Worm (Caenorhabditis elegans) whole organism, L1 larva: ENCODE measurements around the gene K09E4.1.

Source experiments
- C04F5.9 ChIP-seq: sonication (generic microtip); optimal IDR thresholded peaks from 2 replicates; lab custom pipeline; 2016; ENCODE audit warnings: missing genetic modification characterization, missing compliant biosample characterization
- F16B12.6 ChIP-seq: fragments of 150-350 bp; optimal IDR thresholded peaks from 2 replicates; lab custom pipeline; 2014; ENCODE audit warnings: missing biosample characterization, missing genetic modification characterization
- aly-2 ChIP-seq: fragments of 150-350 bp; optimal IDR thresholded peaks from 2 replicates; lab custom pipeline; 2014; ENCODE audit warnings: missing biosample characterization, missing genetic modification characterization
- blmp-1 ChIP-seq: fragments of 150-350 bp; optimal IDR thresholded peaks from 2 replicates; lab custom pipeline; 2014; ENCODE audit warnings: missing biosample characterization, missing genetic modification characterization
- ceh-8 ChIP-seq: fragments of 200-800 bp; sonication (Bioruptor generic); optimal IDR thresholded peaks from 2 replicates; lab custom pipeline; 2018; ENCODE audit warnings: mild to moderate bottlenecking, missing genetic modification characterization, moderate library complexity, missing compliant biosample characterization
- ceh-82 ChIP-seq, 3 experiments: fragments of 150-350 bp in 1 of 3; sonication (generic microtip) in 2 of 3; optimal IDR thresholded peaks; 2 replicates each; lab custom pipeline; 2014 to 2017; ENCODE audit warnings: missing biosample characterization in 3 of 3, missing genetic modification characterization in 3 of 3
- ceh-88 ChIP-seq: fragments of 200-800 bp; sonication (Bioruptor generic); IDR thresholded peaks from 2 replicates; pipeline ENCODE4 v1.3.6; 2022; ENCODE audit warnings: missing genetic modification characterization, missing compliant biosample characterization
- dpl-1 ChIP-seq, 3 experiments: fragments of 150-350 bp in 2 of 3; sonication (generic microtip) in 1 of 3; optimal IDR thresholded peaks; 2 replicates each; lab custom pipeline; 2014 to 2017; ENCODE audit warnings: missing biosample characterization in 3 of 3, missing genetic modification characterization in 3 of 3, missing genetic modification reagents in 3 of 3
- dsc-1 ChIP-seq: sonication (generic microtip); optimal IDR thresholded peaks from 2 replicates; lab custom pipeline; 2016; ENCODE audit warnings: mild to moderate bottlenecking, missing genetic modification characterization, missing compliant biosample characterization
- efl-1 ChIP-seq, 4 experiments: fragments of 150-350 bp; optimal IDR thresholded peaks in 3 of 4; peaks in 1 of 4; 1 replicate in 1 of 4; 2 replicates in 3 of 4; lab custom pipeline; 2014; ENCODE audit warnings: missing biosample characterization in 2 of 4, missing genetic modification characterization in 2 of 4, missing genetic modification reagents in 2 of 4
- elt-3 ChIP-seq, 6 experiments: fragments of 150-350 bp in 1 of 6; sonication (generic microtip); optimal IDR thresholded peaks; 2 replicates each; lab custom pipeline; 2017 to 2018; ENCODE audit warnings: missing biosample characterization in 6 of 6, missing genetic modification characterization in 6 of 6, inconsistent platforms in 1 of 6
- fkh-4 ChIP-seq: sonication (generic microtip); optimal IDR thresholded peaks from 2 replicates; lab custom pipeline; 2016; ENCODE audit warnings: missing compliant biosample characterization, missing genetic modification characterization, borderline replicate concordance
- isw-1 ChIP-seq: fragments of 200-800 bp; sonication (Bioruptor generic); IDR thresholded peaks from 2 replicates; pipeline ENCODE4 v1.3.6; 2022; ENCODE audit warnings: missing genetic modification characterization, missing compliant biosample characterization
- lin-35 ChIP-seq, 2 experiments: fragments of 150-350 bp; optimal IDR thresholded peaks; 2 replicates each; lab custom pipeline; 2014; ENCODE audit warnings: missing biosample characterization in 2 of 2, missing genetic modification characterization in 2 of 2, missing genetic modification reagents in 2 of 2
- lin-39 ChIP-seq: fragments of 150-350 bp; optimal IDR thresholded peaks from 2 replicates; lab custom pipeline; 2014; ENCODE audit warnings: missing biosample characterization, missing genetic modification reagents, missing genetic modification characterization
- lir-3 ChIP-seq: sonication (generic microtip); optimal IDR thresholded peaks from 2 replicates; lab custom pipeline; 2016; ENCODE audit warnings: mild to moderate bottlenecking, missing genetic modification characterization, moderate library complexity, missing compliant biosample characterization; ENCODE audit not compliant: poor library complexity
- lsy-2 ChIP-seq, 2 experiments: fragments of 150-350 bp; optimal IDR thresholded peaks; 2 replicates each; lab custom pipeline; 2014; ENCODE audit warnings: missing biosample characterization in 2 of 2, missing genetic modification characterization in 2 of 2
- mab-9 ChIP-seq: fragments of 200-800 bp; sonication (Bioruptor generic); IDR thresholded peaks from 2 replicates; pipeline ENCODE4 v1.3.6; 2022; ENCODE audit warnings: missing genetic modification reagents, missing genetic modification characterization, missing compliant biosample characterization
- mep-1 ChIP-seq: fragments of 150-350 bp; optimal IDR thresholded peaks from 2 replicates; lab custom pipeline; 2014; ENCODE audit warnings: missing biosample characterization, missing genetic modification characterization
- nhr-11 ChIP-seq: fragments of 150-350 bp; optimal IDR thresholded peaks from 2 replicates; lab custom pipeline; 2014; ENCODE audit warnings: missing biosample characterization, missing genetic modification characterization
- nhr-19 ChIP-seq: fragments of 200-800 bp; sonication (Bioruptor generic); conservative IDR thresholded peaks from 2 replicates; pipeline ENCODE4 v1.3.6; 2022; ENCODE audit warnings: missing genetic modification characterization, missing compliant biosample characterization
- nhr-20 ChIP-seq: sonication (generic microtip); optimal IDR thresholded peaks from 2 replicates; lab custom pipeline; 2016; ENCODE audit warnings: mild to moderate bottlenecking, missing genetic modification characterization, missing compliant biosample characterization
- nhr-47 ChIP-seq: sonication (generic microtip); optimal IDR thresholded peaks from 2 replicates; lab custom pipeline; 2016; ENCODE audit warnings: mild to moderate bottlenecking, missing genetic modification characterization, moderate library complexity, missing compliant biosample characterization
- nhr-71 ChIP-seq: sonication (generic microtip); optimal IDR thresholded peaks from 2 replicates; lab custom pipeline; 2016; ENCODE audit warnings: mild to moderate bottlenecking, missing genetic modification characterization, moderate library complexity, missing compliant biosample characterization
- nhr-77 ChIP-seq: fragments of 150-350 bp; optimal IDR thresholded peaks from 2 replicates; lab custom pipeline; 2014; ENCODE audit warnings: missing biosample characterization, missing genetic modification characterization
- nhr-84 ChIP-seq: sonication (generic microtip); optimal IDR thresholded peaks from 2 replicates; lab custom pipeline; 2017; ENCODE audit warnings: missing biosample characterization, missing genetic modification characterization
- nhr-85 ChIP-seq: sonication (generic microtip); peaks from one replicate; lab custom pipeline; 2016; ENCODE audit warnings: missing genetic modification characterization, inconsistent platforms, missing compliant biosample characterization
- nhr-90 ChIP-seq: sonication (generic microtip); optimal IDR thresholded peaks from 2 replicates; lab custom pipeline; 2016; ENCODE audit warnings: mild to moderate bottlenecking, missing genetic modification characterization, missing compliant biosample characterization; ENCODE audit not compliant: poor library complexity
- pqm-1 ChIP-seq: sonication (generic microtip); optimal IDR thresholded peaks from 3 replicates; lab custom pipeline; 2017; ENCODE audit warnings: missing biosample characterization, missing genetic modification characterization
- rnt-1 ChIP-seq: sonication (generic microtip); optimal IDR thresholded peaks from 2 replicates; lab custom pipeline; 2016; ENCODE audit warnings: mild to moderate bottlenecking, missing genetic modification characterization, moderate library complexity, missing compliant biosample characterization
- snu-23 ChIP-seq: sonication (generic microtip); optimal IDR thresholded peaks from 2 replicates; lab custom pipeline; 2016; ENCODE audit warnings: missing genetic modification characterization, missing compliant biosample characterization
- swsn-7 ChIP-seq: sonication (generic microtip); optimal IDR thresholded peaks from 2 replicates; lab custom pipeline; 2016; ENCODE audit warnings: missing genetic modification characterization, missing compliant biosample characterization
- tbx-2 ChIP-seq: sonication (generic microtip); optimal IDR thresholded peaks from 2 replicates; lab custom pipeline; 2016; ENCODE audit warnings: missing genetic modification characterization, missing compliant biosample characterization
- unc-30 ChIP-seq: sonication (generic microtip); optimal IDR thresholded peaks from 2 replicates; lab custom pipeline; 2017; ENCODE audit warnings: missing biosample characterization, missing genetic modification characterization
- unc-86 ChIP-seq: sonication (generic microtip); optimal IDR thresholded peaks from 2 replicates; lab custom pipeline; 2016; ENCODE audit warnings: missing genetic modification characterization, missing compliant biosample characterization
- xbp-1 ChIP-seq: sonication (generic microtip); optimal IDR thresholded peaks from 2 replicates; lab custom pipeline; 2016; ENCODE audit warnings: missing genetic modification characterization, missing compliant biosample characterization
- zag-1 ChIP-seq: fragments of 150-350 bp; optimal IDR thresholded peaks from 2 replicates; lab custom pipeline; 2014; ENCODE audit warnings: missing biosample characterization, missing genetic modification characterization
- ztf-11 ChIP-seq, 2 experiments: sonication (generic microtip); optimal IDR thresholded peaks; 2 replicates each; lab custom pipeline; 2016 to 2017; ENCODE audit warnings: missing genetic modification characterization in 2 of 2, missing biosample characterization in 1 of 2, missing compliant biosample characterization in 1 of 2

The K09E4.1 gene

DNA sequence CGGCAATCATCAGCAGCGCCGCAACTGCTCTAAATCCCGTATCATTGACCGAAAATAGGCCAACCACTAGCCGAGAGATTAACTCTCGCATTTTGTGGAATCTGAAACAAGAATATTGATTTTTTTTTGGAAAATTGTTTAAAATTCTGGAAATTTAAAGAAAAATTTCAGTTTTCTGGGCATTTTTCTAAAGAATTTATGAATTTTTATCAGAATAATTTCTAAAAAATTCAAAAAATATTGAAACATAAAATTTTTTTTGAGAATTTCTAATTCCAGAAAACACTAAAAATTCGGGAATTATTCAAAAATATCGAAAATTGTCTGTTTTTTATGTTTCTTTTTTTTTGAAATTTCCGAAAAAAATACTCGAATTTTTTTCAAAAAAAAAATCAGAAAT lies 4.9 kb upstream of the K09E4.1 start, which contains the start of gene algn-3 (continued):
- no peak for TF ChIP-seq xbp-1 (tag; lab: Kevin White, UChicago)
- TF ChIP-seq ztf-11 (tag; optimal IDR thresholded peaks at IDR 0.05; lab: Kevin White, UChicago): no peak
- TF ChIP-seq, all 84 proteins: peak for 0

DNA sequence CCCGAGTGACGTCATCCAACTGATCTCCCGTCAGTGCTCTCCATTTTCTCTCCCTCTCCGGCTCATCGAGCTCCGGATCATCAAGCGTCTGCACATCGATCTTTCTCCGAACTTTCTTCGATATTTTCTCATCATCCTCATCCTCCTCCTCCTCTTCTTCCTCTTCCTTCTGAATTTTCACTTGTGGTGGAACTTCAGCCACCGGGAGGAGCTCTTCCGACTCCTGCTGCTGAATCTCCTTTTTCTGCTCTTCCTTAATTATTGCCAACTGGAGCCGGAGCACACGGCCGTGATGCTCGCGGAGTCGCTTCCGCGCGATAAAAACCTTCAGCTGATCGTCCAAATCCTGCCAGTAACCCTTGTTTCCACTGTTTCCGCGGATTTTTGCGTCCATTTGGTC lies 1.3 kb upstream of the K09E4.1 start:
- TF ChIP-seq blmp-1 (tag; lab: Kevin White, UChicago): no peak
- no peak for TF ChIP-seq nhr-90 (tag; lab: Kevin White, UChicago)
- TF ChIP-seq dsc-1 (tag; lab: Kevin White, UChicago): no peak
- TF ChIP-seq aly-2 (tag; lab: Kevin White, UChicago): no peak
- TF ChIP-seq unc-30: no peak
- no peak for TF ChIP-seq fkh-4
- TF ChIP-seq zag-1 (tag; lab: Kevin White, UChicago): no peak
- TF ChIP-seq lir-3 (tag; lab: Kevin White, UChicago): no peak
- TF ChIP-seq unc-86: no peak
- no peak for TF ChIP-seq nhr-84
- TF ChIP-seq ztf-11 (tag; optimal IDR thresholded peaks at IDR 0.05; lab: Kevin White, UChicago): no peak
- no peak for TF ChIP-seq lin-39 (tag; lab: Kevin White, UChicago)
- TF ChIP-seq nhr-11: no peak
- TF ChIP-seq C04F5.9 (tag; lab: Kevin White, UChicago): no peak
- no peak for TF ChIP-seq lsy-2 (tag; optimal IDR thresholded peaks at IDR 0.05; lab: Kevin White, UChicago)
- no peak for TF ChIP-seq F16B12.6 (tag; lab: Kevin White, UChicago)

DNA sequence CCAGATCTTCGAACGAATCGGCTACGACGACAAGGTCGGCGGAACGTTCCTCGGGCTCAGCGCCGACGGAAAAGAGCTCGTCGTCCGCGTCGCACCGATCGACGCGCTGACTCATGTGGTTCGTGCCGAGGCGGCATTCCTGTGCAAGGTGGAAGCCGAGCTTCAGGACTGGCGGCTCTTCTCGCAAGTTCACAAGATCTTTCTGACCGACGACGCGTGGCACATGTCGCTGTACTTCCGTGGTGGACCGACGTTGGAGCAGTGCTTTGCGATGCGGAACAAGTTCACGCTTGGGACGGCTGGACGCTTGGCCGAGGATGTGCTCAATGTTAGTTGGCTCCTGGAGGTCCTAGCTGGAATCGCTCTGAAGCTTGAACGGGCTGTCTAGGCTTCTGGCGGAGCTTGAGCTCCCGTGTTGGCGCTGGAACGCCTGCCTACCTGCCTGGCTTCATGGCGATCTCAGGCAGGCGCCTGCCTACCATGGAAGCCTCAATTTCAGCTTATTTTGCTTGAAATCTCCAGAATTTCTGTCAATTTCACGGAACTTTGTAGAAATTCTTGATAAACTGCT lies 1.3 kb downstream of the K09E4.1 start:
- TF ChIP-seq pqm-1 (tag; lab: Kevin White, UChicago) (no peak), elt-3 (tag; optimal IDR thresholded peaks at IDR 0.05; lab: Kevin White, UChicago) (no peak), nhr-47 (tag; lab: Kevin White, UChicago) (no peak), efl-1 (optimal IDR thresholded peaks at IDR 0.05; lab: Kevin White, UChicago) (no peak), efl-1 (GFP tag; optimal IDR thresholded peaks at IDR 0.05 in 1 of 2; lab: Kevin White, UChicago) (peak in 1 of 2 experiments; percentile 4)

DNA sequence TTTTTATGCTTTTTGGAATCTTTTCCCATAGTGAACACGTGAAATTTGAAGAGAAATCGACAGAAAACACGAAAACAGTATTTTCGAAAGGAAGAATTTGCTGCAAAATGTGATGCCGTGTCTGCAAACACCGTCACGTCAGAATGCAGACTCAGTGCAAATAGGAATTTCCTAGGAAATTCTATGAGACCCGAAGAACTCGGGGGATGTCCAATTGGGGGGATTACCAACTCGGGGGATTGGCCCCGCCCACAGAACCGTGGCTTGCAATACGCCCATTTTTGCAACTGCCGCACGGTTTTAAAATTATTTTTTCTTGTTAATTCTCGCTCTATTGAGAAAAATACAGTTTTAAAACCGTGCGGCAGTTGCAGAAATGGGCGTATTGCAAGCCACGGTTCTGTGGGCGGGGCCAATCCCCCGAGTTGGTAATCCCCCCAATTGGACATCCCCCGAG lies 4.5 kb downstream of the K09E4.1 start, which contains the start of gene cacn-1:
Gene cacn-1, minus strand, starts transcription at position 51 of the 457 bp plus-strand sequence.
- peak; percentile 49 for TF ChIP-seq mep-1 (tag; lab: Kevin White, UChicago)
- TF ChIP-seq ceh-8 (GFP tag; lab: Kevin White, UChicago): peak; percentile 43
- TF ChIP-seq rnt-1 (tag; lab: Kevin White, UChicago): peak; percentile 74
- peak; percentile 27 to 64 (median 51) for TF ChIP-seq dpl-1 (GFP tag; optimal IDR thresholded peaks at IDR 0.05; lab: Kevin White, UChicago)
- TF ChIP-seq unc-86: peak; percentile 47
- TF ChIP-seq lin-35 (GFP tag; optimal IDR thresholded peaks at IDR 0.05; lab: Kevin White, UChicago): peak; percentile 30 to 44
- TF ChIP-seq lsy-2 (tag; optimal IDR thresholded peaks at IDR 0.05; lab: Kevin White, UChicago): peak; percentile 48 to 55
- TF ChIP-seq ztf-11 (tag; optimal IDR thresholded peaks at IDR 0.05; lab: Kevin White, UChicago): peak in 1 of 2 experiments; percentile 37
- TF ChIP-seq nhr-90 (tag; lab: Kevin White, UChicago): peak; percentile 65
- peak; percentile 46 to 62 for TF ChIP-seq efl-1 (optimal IDR thresholded peaks at IDR 0.05; lab: Kevin White, UChicago)
- TF ChIP-seq efl-1 (GFP tag; optimal IDR thresholded peaks at IDR 0.05 in 1 of 2; lab: Kevin White, UChicago): peak; percentile 58 to 96
- 0 out of 2 replicates have a peak, but pooled peaks have one; percentile 8 for TF ChIP-seq ceh-88 (GFP tag; lab: Robert Waterston, UW)
- peak; percentile 5 for TF ChIP-seq nhr-71 (tag; lab: Kevin White, UChicago)
- TF ChIP-seq nhr-47 (tag; lab: Kevin White, UChicago): peak; percentile 66
- TF ChIP-seq nhr-19 (GFP tag; lab: Robert Waterston, UW): peak; percentile 68
- peak; percentile 55 for TF ChIP-seq nhr-77 (tag; lab: Kevin White, UChicago)
- peak; percentile 47 for TF ChIP-seq swsn-7 (tag; lab: Kevin White, UChicago)
- TF ChIP-seq mab-9 (GFP tag; lab: Robert Waterston, UW): peak; percentile 57
- TF ChIP-seq nhr-85 (tag; lab: Kevin White, UChicago): peak; percentile 57
- peak; percentile 55 for TF ChIP-seq snu-23
- TF ChIP-seq tbx-2: peak; percentile 44
- peak; percentile 39 for TF ChIP-seq xbp-1 (tag; lab: Kevin White, UChicago)
- peak; percentile 3 to 59 (median 34) for TF ChIP-seq ceh-82 (tag; optimal IDR thresholded peaks at IDR 0.05; lab: Kevin White, UChicago)
- peak; percentile 93 for TF ChIP-seq F16B12.6 (tag; lab: Kevin White, UChicago)
- TF ChIP-seq nhr-20: peak; percentile 42
- peak; percentile 14 for TF ChIP-seq dsc-1 (tag; lab: Kevin White, UChicago)
- TF ChIP-seq isw-1 (GFP tag; lab: Robert Waterston, UW): peak; percentile 45
- TF ChIP-seq, all 84 proteins: peak for 26; not testable (repeated sequence) for 58
